Worm (Caenorhabditis elegans) whole organism, L4/young adult: Measurements from ENCODE around the gene lap-2.

Experiments
- W03F9.2 ChIP-seq: fragments of 150-350 bp; optimal IDR thresholded peaks from 2 replicates; lab custom pipeline; 2014; ENCODE audit warnings: missing biosample characterization, missing genetic modification characterization
- dao-5 ChIP-seq: sonication (generic microtip); optimal IDR thresholded peaks from 2 replicates; lab custom pipeline; 2016; ENCODE audit warnings: missing genotype, missing genetic modification characterization, moderate library complexity, missing compliant biosample characterization
- him-1 ChIP-seq: sonication (generic microtip); optimal IDR thresholded peaks from 2 replicates; lab custom pipeline; 2016; ENCODE audit warnings: missing genotype, missing genetic modification reagents, missing genetic modification characterization, missing compliant biosample characterization

DNA sequence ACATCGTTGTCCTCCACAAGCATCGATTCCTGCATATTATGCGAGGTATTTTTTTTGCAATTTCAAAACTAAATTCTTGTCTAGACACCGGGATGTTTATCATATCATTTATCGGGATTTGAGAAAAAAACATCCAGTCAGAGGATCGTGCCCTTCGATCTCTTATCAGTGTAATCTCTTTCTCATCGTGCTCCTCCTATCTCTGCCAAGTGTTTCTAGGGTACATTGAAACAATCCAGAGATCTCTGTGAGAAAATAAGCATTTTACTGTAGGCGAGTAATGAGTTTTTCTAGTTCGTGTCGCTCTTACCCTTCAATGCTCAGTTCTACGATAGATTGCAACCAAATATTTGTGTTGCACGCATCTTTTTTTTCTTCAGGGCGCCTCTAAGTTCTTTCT, 45.0 kb downstream of the lap-2 start:
- TF ChIP-seq him-1 (tag; lab: Kevin White, UChicago) (no peak), dao-5 (no peak), W03F9.2 (tag; lab: Kevin White, UChicago) (no peak)
